Worm (Caenorhabditis elegans): ENCODE results near the gene drd-1.
A peak's percentile ranks its signal among the peaks of the same experiment; 100 is the strongest.

The drd-1 gene

DNA sequence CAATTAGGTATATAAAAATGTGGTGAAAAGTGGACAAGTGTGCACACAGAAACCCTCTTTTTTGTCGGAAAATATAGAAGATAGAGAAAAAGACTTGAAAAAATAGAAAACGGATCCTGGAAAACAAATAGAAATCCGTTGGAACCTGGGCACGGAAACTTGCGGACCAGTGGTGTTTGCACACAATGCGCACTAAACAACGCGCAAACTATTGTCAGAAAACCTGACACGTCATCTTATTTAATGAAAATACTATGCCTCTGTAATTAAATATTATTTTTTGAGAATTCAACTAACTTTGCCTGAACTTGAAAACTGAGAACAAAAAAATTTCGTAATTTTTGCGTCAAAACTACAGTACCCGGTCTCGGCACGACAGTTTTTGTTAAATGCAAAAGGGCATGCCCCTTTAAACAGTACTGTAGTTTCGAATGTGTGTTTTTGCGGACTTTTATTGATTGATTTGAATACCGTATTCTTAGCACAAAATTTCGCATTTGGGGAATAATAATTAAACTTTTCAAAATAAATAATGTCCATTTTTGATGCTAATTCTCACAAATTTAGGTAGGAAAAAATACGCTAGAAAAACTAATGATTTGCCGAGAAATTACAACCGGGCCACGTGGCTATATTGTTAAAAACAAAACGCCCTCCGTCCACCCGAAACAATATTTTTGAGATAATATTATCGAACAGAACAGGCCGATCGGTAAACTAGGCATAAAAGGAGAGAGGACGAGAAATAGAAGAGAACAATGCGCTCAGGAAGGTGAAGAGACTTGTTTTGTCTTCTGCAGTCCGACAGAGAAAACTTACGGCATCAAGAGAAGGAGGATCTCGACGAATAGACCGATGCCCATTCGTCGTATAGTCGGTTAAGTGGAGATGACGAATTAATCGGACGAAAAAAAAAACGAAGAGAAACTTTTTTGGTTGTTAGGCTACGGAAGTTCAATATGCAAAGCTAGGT lies 41.4 kb downstream of the drd-1 start:
- TF ChIP-seq daf-16 (GFP tag; optimal IDR thresholded peaks at IDR 0.05) (no peak), daf-16 (tag; optimal IDR thresholded peaks at IDR 0.05) (peak; percentile 8), Y75B8A.6 (GFP tag; IDR thresholded peaks at IDR 0.05) (no peak), dpl-1 (GFP tag; optimal IDR thresholded peaks at IDR 0.05) (peak; percentile 24), ceh-44 (GFP tag; IDR thresholded peaks at IDR 0.05) (no peak), duxl-1 (tag; optimal IDR thresholded peaks at IDR 0.05; ENCODE audit: poor library complexity) (no peak), unc-39 (tag; optimal IDR thresholded peaks at IDR 0.05) (no peak), lsy-2 (tag; optimal IDR thresholded peaks at IDR 0.05) (peak in 1 of 2 experiments; percentile 43), F44E2.7 (GFP tag; IDR thresholded peaks at IDR 0.05) (no peak), nhr-28 (tag; optimal IDR thresholded peaks at IDR 0.05) (peak; percentile 19), hmg-1.1 (GFP tag; IDR thresholded peaks at IDR 0.05) (peak; percentile 36; the same call in 1 of the 2 replicates), mxl-3 (GFP tag; optimal IDR thresholded peaks at IDR 0.05) (peak; percentile 7), aha-1 (tag) (peak; percentile 76), mdl-1 (tag; optimal IDR thresholded peaks at IDR 0.05) (no peak), F10B5.3 (tag; optimal IDR thresholded peaks at IDR 0.05) (no peak), madf-5 (GFP tag; IDR thresholded peaks at IDR 0.05) (no peak), F37D6.2 (tag; optimal IDR thresholded peaks at IDR 0.05) (no peak), unc-130 (GFP tag; optimal IDR thresholded peaks at IDR 0.05) (peak; percentile 14), R02D3.7 (tag; optimal IDR thresholded peaks at IDR 0.05) (no peak), F49E8.2 (tag; optimal IDR thresholded peaks at IDR 0.05; ENCODE audit: borderline replicate concordance) (peak; percentile 52), lin-29 (GFP tag; IDR thresholded peaks at IDR 0.05) (no peak), mdt-29 (GFP tag; IDR thresholded peaks at IDR 0.05) (no peak)

DNA sequence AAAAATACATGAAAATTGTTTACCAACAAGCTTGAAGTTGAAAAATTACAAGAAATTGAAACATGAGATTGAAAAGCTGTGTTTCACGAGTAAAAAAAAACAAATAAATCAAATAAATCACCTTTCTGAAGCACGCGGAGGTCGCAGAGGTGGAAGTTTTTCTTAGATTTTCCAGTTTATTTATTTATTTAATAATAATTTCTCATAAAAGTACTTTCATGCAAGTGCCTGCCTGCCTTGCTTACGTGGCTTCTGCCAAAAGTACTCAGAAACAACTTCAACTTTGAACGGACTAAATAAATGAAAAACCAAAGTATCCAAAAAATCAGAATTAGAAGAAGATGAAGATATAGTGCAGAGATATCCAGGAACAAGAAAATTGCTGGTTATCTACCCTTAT lies 44.1 kb downstream of the drd-1 start, which contains the start of gene acp-2:
acp-2 (minus strand) TSS at position 101 of the 400 bp plus-strand sequence.
- TF ChIP-seq F26F4.8 (GFP tag; conservative IDR thresholded peaks at IDR 0.05) (no peak), lin-15B (tag; optimal IDR thresholded peaks at IDR 0.05) (no peak), aly-2 (tag; optimal IDR thresholded peaks at IDR 0.05) (no peak), F49E8.2 (tag; optimal IDR thresholded peaks at IDR 0.05; ENCODE audit: borderline replicate concordance) (no peak), hmg-1.1 (GFP tag; IDR thresholded peaks at IDR 0.05) (no peak)

DNA sequence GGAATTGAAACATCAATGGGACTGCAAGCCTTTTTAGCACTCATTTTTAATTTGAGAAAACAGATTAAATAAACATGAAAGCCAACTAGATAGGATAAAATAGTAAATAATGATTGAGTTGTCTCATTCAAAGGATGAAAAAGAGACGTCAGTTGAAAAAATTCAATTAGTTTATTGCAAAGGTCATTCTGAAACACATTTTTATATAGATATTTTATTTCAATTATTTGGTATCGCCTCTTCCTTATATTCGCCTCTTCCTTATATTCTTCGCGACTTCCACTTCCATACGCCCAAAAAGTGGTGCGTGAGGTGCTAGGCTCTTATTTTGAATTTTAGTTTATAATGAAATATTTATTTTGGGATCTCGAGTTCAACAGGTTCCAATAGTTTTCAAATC lies 47.2 kb downstream of the drd-1 start, which contains the start of gene acp-4:
acp-4 (minus strand) TSS at position 101 of the 400 bp plus-strand sequence.
- TF ChIP-seq mxl-2 (GFP tag; conservative IDR thresholded peaks at IDR 0.05) (no peak), nhr-48 (tag; optimal IDR thresholded peaks at IDR 0.05) (no peak), F10B5.3 (tag; optimal IDR thresholded peaks at IDR 0.05) (no peak), nhr-42 (GFP tag; IDR thresholded peaks at IDR 0.05) (no peak), nhr-102 (tag; optimal IDR thresholded peaks at IDR 0.05) (no peak), rbr-2 (tag; optimal IDR thresholded peaks at IDR 0.05) (no peak), fos-1 (tag; optimal IDR thresholded peaks at IDR 0.05) (no peak), Y48G9A.11 (GFP tag; IDR thresholded peaks at IDR 0.05) (no peak), daf-19 (GFP tag; conservative IDR thresholded peaks at IDR 0.05) (no peak), fkh-10 (GFP tag; optimal IDR thresholded peaks at IDR 0.05) (no peak), pha-4 (GFP tag; IDR thresholded peaks at IDR 0.05) (no peak), pha-4 (tag; optimal IDR thresholded peaks at IDR 0.05) (no peak), gei-8 (GFP tag; optimal IDR thresholded peaks at IDR 0.05) (no peak), hlh-11 (tag; optimal IDR thresholded peaks at IDR 0.05) (no peak), lin-13 (GFP tag; optimal IDR thresholded peaks at IDR 0.05) (no peak), attf-4 (tag; optimal IDR thresholded peaks at IDR 0.05) (no peak), madf-5 (GFP tag; IDR thresholded peaks at IDR 0.05) (no peak), dmd-6 (GFP tag; IDR thresholded peaks at IDR 0.05) (no peak), lin-29 (GFP tag; IDR thresholded peaks at IDR 0.05) (no peak), ztf-7 (tag; optimal IDR thresholded peaks at IDR 0.05) (no peak), dmd-9 (GFP tag; IDR thresholded peaks at IDR 0.05) (no peak)
